Fruit fly (Drosophila melanogaster): ENCODE results near the gene CG33116.

Gene CG33116

dm6 chr2L:19533247-19533646 lies at the start of gene CG33116 (continued):
- TF ChIP-seq h (optimal IDR thresholded peaks at IDR 0.05) (no peak), CG12236 (GFP tag; optimal IDR thresholded peaks at IDR 0.05) (peak; percentile 55), CG9797 (GFP tag; optimal IDR thresholded peaks at IDR 0.05) (peak; percentile 23), exex (tag; optimal IDR thresholded peaks at IDR 0.05) (peak; percentile 26), CG17568 (GFP tag; optimal IDR thresholded peaks at IDR 0.05) (peak; percentile 72), NFAT (GFP tag; IDR thresholded peaks at IDR 0.05) (peak; percentile 83), CG9215 (GFP tag; IDR thresholded peaks at IDR 0.05) (peak; percentile 51; the same call in 1 of the 2 replicates), NfI (GFP tag; optimal IDR thresholded peaks at IDR 0.05) (peak; percentile 87), CG8944 (GFP tag; optimal IDR thresholded peaks at IDR 0.05) (peak; percentile 87), CG12219 (GFP tag; optimal IDR thresholded peaks at IDR 0.05) (peak; percentile 74), lov (optimal IDR thresholded peaks at IDR 0.05) (no peak), lov (GFP tag; IDR thresholded peaks at IDR 0.05) (peak; percentile 81), BtbVII (GFP tag; optimal IDR thresholded peaks at IDR 0.05) (peak; percentile 68), CG10654 (GFP tag; optimal IDR thresholded peaks at IDR 0.05) (peak; percentile 84), ATbp (GFP tag; optimal IDR thresholded peaks at IDR 0.05) (peak; percentile 75), CG13123 (GFP tag; optimal IDR thresholded peaks at IDR 0.05) (peak; percentile 76), CG18262 (tag; optimal IDR thresholded peaks at IDR 0.05) (peak; percentile 87), Med (GFP tag) (peak; percentile 98), ind (GFP tag; optimal IDR thresholded peaks at IDR 0.05) (peak; percentile 85), CG1792 (GFP tag; optimal IDR thresholded peaks at IDR 0.05) (peak; percentile 63), dan (GFP tag; IDR thresholded peaks at IDR 0.05) (no peak), Hr51 (GFP tag; optimal IDR thresholded peaks at IDR 0.05) (peak; percentile 75 to 76), da (GFP tag; optimal IDR thresholded peaks at IDR 0.05) (peak; percentile 70), CG6854 (GFP tag; optimal IDR thresholded peaks at IDR 0.05) (peak; percentile 41), ato (GFP tag; IDR thresholded peaks at IDR 0.05; ENCODE audit: partially characterized antibody) (0 out of 2 replicates have a peak, but pooled peaks have one; percentile 25), CG14014 (GFP tag; IDR thresholded peaks at IDR 0.05) (peak; percentile 74; the same call in 1 of the 2 replicates), CG17328 (GFP tag; IDR thresholded peaks at IDR 0.05) (peak; percentile 74), hbn (GFP tag; IDR thresholded peaks at IDR 0.05; ENCODE audit: partially characterized antibody) (peak; percentile 42; the same call in 1 of the 2 replicates), CG15514 (GFP tag; optimal IDR thresholded peaks at IDR 0.05) (peak; percentile 78), so (GFP tag; IDR thresholded peaks at IDR 0.05) (peak; percentile 71; the same call in 2 of the 3 replicates), Ptx1 (GFP tag; IDR thresholded peaks at IDR 0.05) (peak; percentile 82), Hmx (GFP tag; optimal IDR thresholded peaks at IDR 0.05) (peak; percentile 54), C15 (GFP tag; IDR thresholded peaks at IDR 0.05) (0 out of 3 replicates have a peak, but pooled peaks have one; percentile 22), hkb (optimal IDR thresholded peaks at IDR 0.05) (peak; percentile 3), hkb (GFP tag; IDR thresholded peaks at IDR 0.05) (peak; percentile 79), HLH3B (GFP tag; IDR thresholded peaks at IDR 0.05) (peak; percentile 76), CG15073 (GFP tag; optimal IDR thresholded peaks at IDR 0.05) (no peak), CG15011 (GFP tag; optimal IDR thresholded peaks at IDR 0.05) (peak; percentile 48), Fer2 (tag; optimal IDR thresholded peaks at IDR 0.05) (peak; percentile 32), dimm (GFP tag; IDR thresholded peaks at IDR 0.05) (peak; percentile 37; the same call in 1 of the 2 replicates), peb (GFP tag; IDR thresholded peaks at IDR 0.05) (peak; percentile 24; the same call in 1 of the 2 replicates), CG14860 (GFP tag; IDR thresholded peaks at IDR 0.05; ENCODE audit: partially characterized antibody) (no peak), CG2889 (GFP tag; IDR thresholded peaks at IDR 0.05) (peak; percentile 64; the same call in 1 of the 3 replicates), CG18599 (GFP tag; optimal IDR thresholded peaks at IDR 0.05) (peak; percentile 83), CG12155 (GFP tag; optimal IDR thresholded peaks at IDR 0.05) (peak; percentile 81), Camta (GFP tag; optimal IDR thresholded peaks at IDR 0.05) (peak; percentile 78), chn (GFP tag; optimal IDR thresholded peaks at IDR 0.05) (peak; percentile 90), eve (GFP tag; optimal IDR thresholded peaks at IDR 0.05) (no peak), CG7372 (GFP tag; IDR thresholded peaks at IDR 0.05) (0 out of 2 replicates have a peak, but pooled peaks have one; percentile 13), CG14667 (GFP tag; IDR thresholded peaks at IDR 0.05) (no peak), klu (GFP tag; IDR thresholded peaks at IDR 0.05) (peak; percentile 21; the same call in 1 of the 2 replicates)
